Fruit fly (Drosophila melanogaster): ENCODE measurements around the gene Fdx2.

The Fdx2 gene

DNA sequence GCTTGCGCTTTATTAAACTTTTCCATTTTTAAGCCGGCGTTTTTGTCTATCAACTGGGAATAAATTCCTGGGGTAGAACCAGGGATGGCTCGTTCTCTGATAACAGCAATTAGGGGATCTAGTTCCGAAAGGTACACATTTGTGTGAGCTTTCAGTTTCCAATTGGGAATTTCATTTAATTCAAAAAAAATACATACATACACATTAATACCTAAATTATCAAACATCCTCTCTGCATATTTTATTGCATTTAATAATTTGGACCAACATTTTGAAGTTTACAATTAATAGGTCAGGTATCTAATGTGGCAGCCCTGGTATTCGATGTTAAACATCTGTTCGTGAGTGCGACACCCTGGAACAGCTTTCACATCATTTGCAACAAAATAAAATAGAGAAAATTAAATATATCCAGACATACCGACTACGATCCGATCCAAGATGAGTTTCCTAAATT is 33.2 kb upstream of the Fdx2 start, which contains the start of the genes CG15011 and CG1309 (continued):
- peak; percentile 81 for TF ChIP-seq Dad (GFP tag; optimal IDR thresholded peaks at IDR 0.05)
- TF ChIP-seq nau (GFP tag; optimal IDR thresholded peaks at IDR 0.05): no peak
- 0 out of 2 replicates have a peak, but pooled peaks have one; percentile 35 for TF ChIP-seq rib (GFP tag; IDR thresholded peaks at IDR 0.05)
- TF ChIP-seq Med (GFP tag): peak; percentile 97
- TF ChIP-seq tup (GFP tag; optimal IDR thresholded peaks at IDR 0.05): peak; percentile 31
- TF ChIP-seq Ets65A (GFP tag): peak; percentile 99
- TF ChIP-seq HLH3B (GFP tag; IDR thresholded peaks at IDR 0.05): peak; percentile 68; the same call in 1 of the 2 replicates
- peak; percentile 58 for TF ChIP-seq Ets97D (GFP tag; optimal IDR thresholded peaks at IDR 0.05)
- TF ChIP-seq CG6813 (GFP tag; optimal IDR thresholded peaks at IDR 0.05): no peak
- peak; percentile 85 for TF ChIP-seq Atf3 (GFP tag; optimal IDR thresholded peaks at IDR 0.05)
- TF ChIP-seq Deaf1 (tag; optimal IDR thresholded peaks at IDR 0.05): no peak
- TF ChIP-seq CG30020 (tag; optimal IDR thresholded peaks at IDR 0.05): peak; percentile 79
- no peak for TF ChIP-seq bigmax (GFP tag; optimal IDR thresholded peaks at IDR 0.05)
- TF ChIP-seq ewg (GFP tag; optimal IDR thresholded peaks at IDR 0.05): peak; percentile 42
- TF ChIP-seq CG2129 (GFP tag; IDR thresholded peaks at IDR 0.05; ENCODE audit: partially characterized antibody): no peak
- TF ChIP-seq CG17361 (GFP tag; IDR thresholded peaks at IDR 0.05): peak; percentile 88
- TF ChIP-seq cas (GFP tag; IDR thresholded peaks at IDR 0.05): 0 out of 2 replicates have a peak, but pooled peaks have one; percentile 31
- no peak for TF ChIP-seq sim (GFP tag; IDR thresholded peaks at IDR 0.05)
- no peak for TF ChIP-seq MTF-1 (GFP tag; optimal IDR thresholded peaks at IDR 0.05; ENCODE audit: borderline replicate concordance)
- TF ChIP-seq tin (GFP tag; optimal IDR thresholded peaks at IDR 0.05): peak; percentile 83
- TF ChIP-seq esg (GFP tag; conservative IDR thresholded peaks at IDR 0.05): peak; percentile 72
- TF ChIP-seq gsb-n (tag; optimal IDR thresholded peaks at IDR 0.05): peak; percentile 76
- TF ChIP-seq gsb (GFP tag; IDR thresholded peaks at IDR 0.05): no peak; the same call in 1 of the 2 replicates
- no peak for TF ChIP-seq CG7963 (GFP tag; IDR thresholded peaks at IDR 0.05; ENCODE audit: partially characterized antibody)
- no peak for TF ChIP-seq toy (GFP tag; IDR thresholded peaks at IDR 0.05)
- peak; percentile 79 for TF ChIP-seq NK7.1 (GFP tag; optimal IDR thresholded peaks at IDR 0.05)
- peak; percentile 76 for TF ChIP-seq CG2116 (GFP tag; optimal IDR thresholded peaks at IDR 0.05)
- peak; percentile 86 for TF ChIP-seq CG4424 (GFP tag; optimal IDR thresholded peaks at IDR 0.05)
- peak; percentile 86 for TF ChIP-seq grau (tag; optimal IDR thresholded peaks at IDR 0.05)
- TF ChIP-seq Dip2 (GFP tag; IDR thresholded peaks at IDR 0.05): no peak
- TF ChIP-seq nom (GFP tag; optimal IDR thresholded peaks at IDR 0.05): peak; percentile 60
- TF ChIP-seq kah (GFP tag; optimal IDR thresholded peaks at IDR 0.05): peak; percentile 14
- TF ChIP-seq CG6765 (GFP tag; optimal IDR thresholded peaks at IDR 0.05): peak; percentile 0
- peak; percentile 79 for TF ChIP-seq stwl (tag; optimal IDR thresholded peaks at IDR 0.05)
- TF ChIP-seq Bdp1 (GFP tag; optimal IDR thresholded peaks at IDR 0.05): peak; percentile 76
- TF ChIP-seq CG32532 (GFP tag; IDR thresholded peaks at IDR 0.05): peak; percentile 83
- peak; percentile 81 for TF ChIP-seq Sox102F (GFP tag; optimal IDR thresholded peaks at IDR 0.05)
- peak; percentile 92 for TF ChIP-seq CoRest (tag; optimal IDR thresholded peaks at IDR 0.05)
- peak; percentile 57 for TF ChIP-seq psq (GFP tag; optimal IDR thresholded peaks at IDR 0.05)
- no peak for TF ChIP-seq wek (GFP tag; optimal IDR thresholded peaks at IDR 0.05)
- TF ChIP-seq CG1529 (GFP tag; optimal IDR thresholded peaks at IDR 0.05): peak; percentile 55
- no peak for TF ChIP-seq CG6175 (GFP tag; IDR thresholded peaks at IDR 0.05)
- TF ChIP-seq ap (GFP tag; IDR thresholded peaks at IDR 0.05): no peak
- TF ChIP-seq CG4707 (GFP tag; optimal IDR thresholded peaks at IDR 0.05): peak; percentile 28
- peak; percentile 24 for TF ChIP-seq emc (GFP tag; optimal IDR thresholded peaks at IDR 0.05)
- TF ChIP-seq CG14441 (GFP tag; IDR thresholded peaks at IDR 0.05): peak; percentile 83
- peak; percentile 83 for TF ChIP-seq twi (tag; optimal IDR thresholded peaks at IDR 0.05)
- no peak for TF ChIP-seq tna (GFP tag; IDR thresholded peaks at IDR 0.05; ENCODE audit: partially characterized antibody)
- TF ChIP-seq klu (GFP tag; IDR thresholded peaks at IDR 0.05): peak; percentile 69; the same call in 1 of the 2 replicates
- TF ChIP-seq chif (GFP tag; optimal IDR thresholded peaks at IDR 0.05): peak; percentile 79 to 90
- peak; percentile 76 for TF ChIP-seq Ada2b (GFP tag; IDR thresholded peaks at IDR 0.05)
